Fruit fly (Drosophila melanogaster) whole organism, embryonic: ENCODE measurements around the gene CG7465.
A peak's percentile ranks its signal among the peaks of the same experiment; 100 is the strongest.

Experiments used
- ATbp ChIP-seq: fragments of 200-800 bp; sonication (Bioruptor generic); optimal IDR thresholded peaks from 2 replicates; lab custom pipeline; 2017; ENCODE audit warnings: missing biosample characterization, mild to moderate bottlenecking, missing genetic modification characterization, missing genetic modification reagents
- Antp ChIP-seq: fragments of 200-800 bp; sonication (Bioruptor generic); optimal IDR thresholded peaks from 3 replicates; lab custom pipeline; 2016; ENCODE audit warnings: missing biosample characterization, missing genetic modification characterization
- Awh ChIP-seq: fragments of 200-800 bp; sonication (Bioruptor generic); IDR thresholded peaks from 2 replicates; pipeline ENCODE4, ENCODE4 v1.3.6; 2022; ENCODE audit warnings: missing biosample characterization, missing genetic modification characterization
- CG10209 ChIP-seq: fragments of 200-800 bp; sonication (Bioruptor generic); optimal IDR thresholded peaks from 3 replicates; lab custom pipeline; 2017; ENCODE audit warnings: missing biosample characterization, mild to moderate bottlenecking, missing genetic modification characterization, missing genetic modification reagents
- CG10543 ChIP-seq: fragments of 200-800 bp; sonication (Bioruptor generic); optimal IDR thresholded peaks from 3 replicates; lab custom pipeline; 2017; ENCODE audit warnings: missing biosample characterization, mild to moderate bottlenecking, missing genetic modification characterization, moderate library complexity
- CG10654 ChIP-seq: fragments of 200-800 bp; sonication (Bioruptor generic); optimal IDR thresholded peaks from 2 replicates; lab custom pipeline; 2016; ENCODE audit warnings: missing biosample characterization, missing genetic modification characterization
- CG12236 ChIP-seq: fragments of 200-800 bp; sonication (Bioruptor generic); optimal IDR thresholded peaks from 2 replicates; lab custom pipeline; 2016; ENCODE audit warnings: missing biosample characterization, missing genetic modification characterization
- CG12391 ChIP-seq: fragments of 200-800 bp; sonication (Bioruptor generic); optimal IDR thresholded peaks from 3 replicates; lab custom pipeline; 2018; ENCODE audit warnings: missing biosample characterization, mild to moderate bottlenecking, missing genetic modification characterization, moderate library complexity
- CG13287 ChIP-seq: fragments of 200-800 bp; sonication (Bioruptor generic); IDR thresholded peaks from 2 replicates; pipeline ENCODE4 v1.3.6; 2022; ENCODE audit warnings: missing biosample characterization, missing genetic modification characterization; ENCODE audit not compliant: partially characterized antibody
- CG15514 ChIP-seq: fragments of 200-800 bp; sonication (Bioruptor generic); optimal IDR thresholded peaks from 3 replicates; lab custom pipeline; 2017; ENCODE audit warnings: missing biosample characterization, missing genetic modification characterization, mild to moderate bottlenecking, moderate library complexity, missing genetic modification reagents
- CG1602 ChIP-seq: fragments of 200-800 bp; sonication (Bioruptor generic); optimal IDR thresholded peaks from 3 replicates; lab custom pipeline; 2016; ENCODE audit warnings: missing biosample characterization, missing genetic modification characterization
- CG18476 ChIP-seq: fragments of 200-800 bp; sonication (Bioruptor generic); optimal IDR thresholded peaks from 2 replicates; lab custom pipeline; 2016; ENCODE audit warnings: missing biosample characterization, mild to moderate bottlenecking, missing genetic modification characterization
- CG2120 ChIP-seq: fragments of 200-800 bp; sonication (Bioruptor generic); optimal IDR thresholded peaks from 3 replicates; lab custom pipeline; 2016; ENCODE audit warnings: missing biosample characterization, missing genetic modification characterization
- CG4404 ChIP-seq: fragments of 200-800 bp; sonication (Bioruptor generic); IDR thresholded peaks from 2 replicates; pipeline ENCODE4 v1.3.6; 2022; ENCODE audit warnings: missing biosample characterization, missing genetic modification characterization
- CG6175 ChIP-seq: fragments of 200-800 bp; sonication (Bioruptor generic); IDR thresholded peaks from 3 replicates; pipeline ENCODE4 v1.3.6; 2022; ENCODE audit warnings: missing biosample characterization, missing genetic modification characterization
- Dad ChIP-seq: fragments of 200-800 bp; sonication (Bioruptor generic); optimal IDR thresholded peaks from 3 replicates; lab custom pipeline; 2016; ENCODE audit warnings: missing biosample characterization, missing genetic modification characterization
- Dek ChIP-seq: fragments of 200-800 bp; sonication (Bioruptor generic); optimal IDR thresholded peaks from 3 replicates; lab custom pipeline; 2019; ENCODE audit warnings: missing biosample characterization, mild to moderate bottlenecking, missing genetic modification characterization, moderate library complexity
- Dp ChIP-seq: fragments of 200-800 bp; sonication (Bioruptor generic); optimal IDR thresholded peaks from 2 replicates; lab custom pipeline; 2018; ENCODE audit warnings: missing biosample characterization, mild to moderate bottlenecking, missing genetic modification characterization, moderate library complexity
- Drgx ChIP-seq: fragments of 200-800 bp; sonication (Bioruptor generic); IDR thresholded peaks from 2 replicates; pipeline ENCODE4 v1.3.6; 2022; ENCODE audit warnings: missing biosample characterization, missing genetic modification characterization
- E2f2 ChIP-seq: fragments of 200-800 bp; sonication (Bioruptor generic); IDR thresholded peaks from 2 replicates; pipeline ENCODE4 v1.3.6; 2022; ENCODE audit warnings: missing biosample characterization, missing genetic modification characterization
- Ets65A ChIP-seq: fragments of 200-800 bp; sonication (Bioruptor generic); peaks from one replicate; lab custom pipeline; 2016; ENCODE audit warnings: missing biosample characterization, missing genetic modification characterization
- Ets97D ChIP-seq: fragments of 200-800 bp; sonication (Bioruptor generic); optimal IDR thresholded peaks from 3 replicates; lab custom pipeline; 2016; ENCODE audit warnings: missing biosample characterization, missing genetic modification characterization
- Fer1 ChIP-seq: fragments of 200-800 bp; sonication (Bioruptor generic); optimal IDR thresholded peaks from 2 replicates; lab custom pipeline; 2017; ENCODE audit warnings: missing biosample characterization, mild to moderate bottlenecking, missing genetic modification characterization
- Hand ChIP-seq: fragments of 200-800 bp; sonication (Bioruptor generic); optimal IDR thresholded peaks from 2 replicates; lab custom pipeline; 2017; ENCODE audit warnings: mild to moderate bottlenecking, missing biosample characterization, missing genetic modification reagents, missing genetic modification characterization
- Jarid2 ChIP-seq: fragments of 200-800 bp; sonication (Bioruptor generic); optimal IDR thresholded peaks from 3 replicates; lab custom pipeline; 2017; ENCODE audit warnings: mild to moderate bottlenecking, missing biosample characterization, missing genetic modification reagents, missing genetic modification characterization
- MTF-1 ChIP-seq: fragments of 200-800 bp; sonication (Bioruptor generic); optimal IDR thresholded peaks from 2 replicates; lab custom pipeline; 2018; ENCODE audit warnings: missing biosample characterization, mild to moderate bottlenecking, missing genetic modification characterization, borderline replicate concordance
- Oli ChIP-seq: fragments of 200-800 bp; sonication (Bioruptor generic); optimal IDR thresholded peaks from 2 replicates; lab custom pipeline; 2018; ENCODE audit warnings: missing biosample characterization, mild to moderate bottlenecking, missing genetic modification characterization, moderate library complexity
- Scr ChIP-seq: fragments of 200-800 bp; sonication (Bioruptor generic); IDR thresholded peaks from 2 replicates; pipeline ENCODE4 v1.3.6; 2022; ENCODE audit warnings: missing biosample characterization, missing genetic modification characterization; ENCODE audit not compliant: partially characterized antibody
- Ssrp ChIP-seq: fragments of 200-800 bp; sonication (Bioruptor generic); optimal IDR thresholded peaks from 2 replicates; lab custom pipeline; 2018; ENCODE audit warnings: missing biosample characterization, mild to moderate bottlenecking, missing genetic modification characterization, moderate library complexity
- Vsx1 ChIP-seq: fragments of 200-800 bp; sonication (Bioruptor generic); optimal IDR thresholded peaks from 2 replicates; lab custom pipeline; 2017; ENCODE audit warnings: missing biosample characterization, mild to moderate bottlenecking, missing genetic modification characterization, missing genetic modification reagents
- aop ChIP-seq: fragments of 200-800 bp; sonication (Bioruptor generic); IDR thresholded peaks from 2 replicates; pipeline ENCODE4 v1.3.6; 2022; ENCODE audit warnings: missing biosample characterization, missing genetic modification characterization
- ap ChIP-seq: fragments of 200-800 bp; sonication (Bioruptor generic); IDR thresholded peaks from 2 replicates; pipeline ENCODE4 v1.3.6; 2022; ENCODE audit warnings: missing biosample characterization, missing genetic modification characterization
- bsh ChIP-seq, 2 experiments: fragments of 200-800 bp; sonication (Bioruptor generic); optimal IDR thresholded peaks; 2 replicates each; lab custom pipeline; 2017 to 2018; ENCODE audit warnings: mild to moderate bottlenecking in 2 of 2, missing biosample characterization in 2 of 2, missing genetic modification characterization in 2 of 2, moderate library complexity in 1 of 2
- cas ChIP-seq: fragments of 200-800 bp; sonication (Bioruptor generic); IDR thresholded peaks from 2 replicates; pipeline ENCODE4 v1.3.6; 2022; ENCODE audit warnings: missing biosample characterization, missing genetic modification characterization
- chinmo ChIP-seq: fragments of 200-800 bp; sonication (Bioruptor generic); IDR thresholded peaks from 4 replicates; pipeline ENCODE4 v1.3.6; 2022; ENCODE audit warnings: missing biosample characterization, missing genetic modification characterization; ENCODE audit not compliant: partially characterized antibody
- fd102C ChIP-seq: fragments of 200-800 bp; sonication (Bioruptor generic); optimal IDR thresholded peaks from 2 replicates; lab custom pipeline; 2018; ENCODE audit warnings: missing biosample characterization, mild to moderate bottlenecking, missing genetic modification characterization, moderate library complexity
- grau ChIP-seq: fragments of 200-800 bp; optimal IDR thresholded peaks from 3 replicates; lab custom pipeline; 2019; ENCODE audit warnings: missing biosample characterization, mild to moderate bottlenecking, missing genetic modification characterization, moderate library complexity
- kay ChIP-seq: fragments of 200-800 bp; sonication (Bioruptor generic); optimal IDR thresholded peaks from 2 replicates; lab custom pipeline; 2016; ENCODE audit warnings: missing biosample characterization, missing genetic modification characterization
- luna ChIP-seq: fragments of 200-800 bp; sonication (Bioruptor generic); optimal IDR thresholded peaks from 2 replicates; lab custom pipeline; 2016; ENCODE audit warnings: missing biosample characterization, missing genetic modification characterization
- nmo ChIP-seq: fragments of 200-800 bp; sonication (Bioruptor generic); optimal IDR thresholded peaks from 2 replicates; lab custom pipeline; 2018; ENCODE audit warnings: missing biosample characterization, mild to moderate bottlenecking, missing genetic modification characterization, moderate library complexity
- org-1 ChIP-seq: fragments of 200-800 bp; sonication (Bioruptor generic); optimal IDR thresholded peaks from 2 replicates; lab custom pipeline; 2017; ENCODE audit warnings: missing biosample characterization, missing genetic modification characterization
- pzg ChIP-seq: fragments of 200-800 bp; sonication (Bioruptor generic); optimal IDR thresholded peaks from 3 replicates; lab custom pipeline; 2018; ENCODE audit warnings: missing biosample characterization, mild to moderate bottlenecking, missing genetic modification characterization, moderate library complexity
- ro ChIP-seq: fragments of 200-800 bp; sonication (Bioruptor generic); IDR thresholded peaks from 2 replicates; pipeline ENCODE4 v1.3.6; 2022; ENCODE audit warnings: missing biosample characterization, missing genetic modification characterization
- run ChIP-seq: fragments of 200-800 bp; sonication (Bioruptor generic); optimal IDR thresholded peaks from 3 replicates; lab custom pipeline; 2018; ENCODE audit warnings: missing biosample characterization, mild to moderate bottlenecking, missing genetic modification characterization
- sr ChIP-seq: fragments of 200-800 bp; sonication (Bioruptor generic); IDR thresholded peaks from 3 replicates; pipeline ENCODE4 v1.3.6; 2022; ENCODE audit warnings: missing biosample characterization, missing genetic modification characterization
- stwl ChIP-seq: fragments of 200-800 bp; sonication (Bioruptor generic); optimal IDR thresholded peaks from 3 replicates; lab custom pipeline; 2018; ENCODE audit warnings: missing biosample characterization, mild to moderate bottlenecking, missing genetic modification characterization, moderate library complexity
- tgo ChIP-seq: fragments of 200-800 bp; sonication (Bioruptor generic); IDR thresholded peaks from 3 replicates; pipeline ENCODE4 v1.3.6; 2022; ENCODE audit warnings: missing biosample characterization, missing genetic modification characterization
- vvl ChIP-seq: fragments of 200-800 bp; sonication (Bioruptor generic); IDR thresholded peaks from 2 replicates; pipeline ENCODE4 v1.3.6; 2022; ENCODE audit warnings: missing biosample characterization, missing genetic modification characterization

The CG7465 gene

dm6 chr3L:4508926-4509457, 28.9 kb downstream of the CG7465 start (continued):
- peak; percentile 27 for TF ChIP-seq ATbp (GFP tag; lab: Kevin White, UChicago)
- TF ChIP-seq kay (GFP tag; lab: Kevin White, UChicago), result no peak
- no peak for TF ChIP-seq CG1602
- TF ChIP-seq CG18476 (GFP tag; lab: Kevin White, UChicago), result no peak
- TF ChIP-seq nmo (GFP tag; lab: Kevin White, UChicago), result peak; percentile 39
- peak; percentile 60 for TF ChIP-seq grau (tag; lab: Kevin White, UChicago)
- peak; percentile 34 for TF ChIP-seq Oli (tag; lab: Kevin White, UChicago)
- TF ChIP-seq CG10209 (GFP tag; lab: Kevin White, UChicago), result peak; percentile 5
- TF ChIP-seq bsh (GFP tag; optimal IDR thresholded peaks at IDR 0.05; lab: Kevin White, UChicago), result peak in 1 of 2 experiments; percentile 2
- TF ChIP-seq aop (GFP tag; lab: Robert Waterston, UW), result no peak
- no peak for TF ChIP-seq CG12391 (tag; lab: Kevin White, UChicago)
- TF ChIP-seq ro (GFP tag; lab: Robert Waterston, UW), result no peak
- no peak for TF ChIP-seq CG10654
- no peak for TF ChIP-seq Dek
- no peak for TF ChIP-seq run (tag; lab: Kevin White, UChicago)
- no peak for TF ChIP-seq Vsx1 (GFP tag; lab: Kevin White, UChicago)
- no peak for TF ChIP-seq Hand (GFP tag; lab: Kevin White, UChicago)
- no peak for TF ChIP-seq CG12236 (GFP tag; lab: Kevin White, UChicago)
- no peak for TF ChIP-seq CG10543
- no peak for TF ChIP-seq org-1 (GFP tag; lab: Kevin White, UChicago)
- TF ChIP-seq cas (GFP tag; lab: Robert Waterston, UW), result no peak

- TF ChIP-seq tgo (GFP tag; lab: Robert Waterston, UW), result no peak
- peak; percentile 92 for TF ChIP-seq E2f2 (GFP tag; lab: Robert Waterston, UW)
- TF ChIP-seq Scr (GFP tag; lab: Robert Waterston, UW), result no peak
- TF ChIP-seq CG13287 (GFP tag; lab: Robert Waterston, UW), result peak; percentile 67
- peak; percentile 13 for TF ChIP-seq pzg (GFP tag; lab: Kevin White, UChicago)
- TF ChIP-seq Fer1 (GFP tag; lab: Kevin White, UChicago), result no peak
- peak; percentile 91 for TF ChIP-seq Dp
- TF ChIP-seq stwl, result peak; percentile 31
- peak; percentile 99 for TF ChIP-seq CG15514 (GFP tag; lab: Kevin White, UChicago)
These were observed 30.2 kb downstream of the CG7465 start for dm6 chr3L:4510317-4510716.

DNA sequence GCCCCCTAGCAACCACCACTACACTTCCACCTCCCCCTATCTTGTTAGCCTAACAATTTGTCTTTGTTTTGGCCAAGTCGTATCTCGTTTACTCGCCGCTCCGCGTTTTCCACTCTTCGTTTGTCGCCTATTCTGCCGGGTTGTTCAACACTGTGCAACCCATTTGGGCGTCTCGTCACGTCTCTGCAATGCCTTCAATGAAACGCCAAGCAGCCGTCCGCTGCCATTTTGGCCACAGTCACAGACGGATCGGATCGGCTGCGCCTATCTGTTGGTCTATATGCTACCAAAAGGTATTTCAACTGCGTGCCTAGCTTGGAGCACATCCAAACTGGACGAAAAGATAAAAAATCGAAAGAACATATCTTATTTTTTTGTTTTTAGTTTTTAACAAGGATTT, 36.3 kb downstream of the CG7465 start:
- TF ChIP-seq ap (no peak), chinmo (peak; percentile 85; the same call in 3 of the 4 replicates), Dad (GFP tag; lab: Kevin White, UChicago) (no peak), Ets65A (GFP tag; lab: Kevin White, UChicago) (peak; percentile 59), tgo (GFP tag; lab: Robert Waterston, UW) (0 out of 3 replicates have a peak, but pooled peaks have one; percentile 15), sr (no peak), pzg (GFP tag; lab: Kevin White, UChicago) (no peak), MTF-1 (GFP tag; lab: Kevin White, UChicago) (no peak), Antp (GFP tag; lab: Kevin White, UChicago) (no peak), CG4404 (GFP tag; lab: Robert Waterston, UW) (0 out of 2 replicates have a peak, but pooled peaks have one; percentile 7), Ets97D (no peak), Drgx (GFP tag; lab: Robert Waterston, UW) (0 out of 2 replicates have a peak, but pooled peaks have one; percentile 14), Awh (GFP tag; lab: Robert Waterston, UW) (0 out of 2 replicates have a peak, but pooled peaks have one; percentile 12), luna (GFP tag; lab: Kevin White, UChicago) (no peak), fd102C (GFP tag; lab: Kevin White, UChicago) (no peak), Ssrp (tag; lab: Kevin White, UChicago) (no peak), vvl (GFP tag; lab: Robert Waterston, UW) (0 out of 2 replicates have a peak, but pooled peaks have one; percentile 39), CG2120 (GFP tag; lab: Kevin White, UChicago) (no peak), CG6175 (GFP tag; lab: Robert Waterston, UW) (peak; percentile 44; the same call in 1 of the 3 replicates), Jarid2 (GFP tag; lab: Kevin White, UChicago) (no peak)
